Worm (Caenorhabditis elegans) whole organism, mixed stage, embryonic: Measurements from ENCODE around the gene nhr-88.

Experiments used
- lin-13 ChIP-seq: fragments of 150-350 bp; optimal IDR thresholded peaks from 2 replicates; lab custom pipeline; 2014; ENCODE audit warnings: missing biosample characterization, missing genetic modification characterization
- tbx-8 ChIP-seq: fragments of 200-800 bp; sonication (Bioruptor generic); optimal IDR thresholded peaks from 2 replicates; lab custom pipeline; 2018; ENCODE audit warnings: mild to moderate bottlenecking, missing genetic modification characterization, moderate library complexity, missing compliant biosample characterization
- unc-62 ChIP-seq: fragments of 150-350 bp; optimal IDR thresholded peaks from 2 replicates; lab custom pipeline; 2014; ENCODE audit warnings: missing biosample characterization, missing genetic modification reagents, missing genetic modification characterization

DNA sequence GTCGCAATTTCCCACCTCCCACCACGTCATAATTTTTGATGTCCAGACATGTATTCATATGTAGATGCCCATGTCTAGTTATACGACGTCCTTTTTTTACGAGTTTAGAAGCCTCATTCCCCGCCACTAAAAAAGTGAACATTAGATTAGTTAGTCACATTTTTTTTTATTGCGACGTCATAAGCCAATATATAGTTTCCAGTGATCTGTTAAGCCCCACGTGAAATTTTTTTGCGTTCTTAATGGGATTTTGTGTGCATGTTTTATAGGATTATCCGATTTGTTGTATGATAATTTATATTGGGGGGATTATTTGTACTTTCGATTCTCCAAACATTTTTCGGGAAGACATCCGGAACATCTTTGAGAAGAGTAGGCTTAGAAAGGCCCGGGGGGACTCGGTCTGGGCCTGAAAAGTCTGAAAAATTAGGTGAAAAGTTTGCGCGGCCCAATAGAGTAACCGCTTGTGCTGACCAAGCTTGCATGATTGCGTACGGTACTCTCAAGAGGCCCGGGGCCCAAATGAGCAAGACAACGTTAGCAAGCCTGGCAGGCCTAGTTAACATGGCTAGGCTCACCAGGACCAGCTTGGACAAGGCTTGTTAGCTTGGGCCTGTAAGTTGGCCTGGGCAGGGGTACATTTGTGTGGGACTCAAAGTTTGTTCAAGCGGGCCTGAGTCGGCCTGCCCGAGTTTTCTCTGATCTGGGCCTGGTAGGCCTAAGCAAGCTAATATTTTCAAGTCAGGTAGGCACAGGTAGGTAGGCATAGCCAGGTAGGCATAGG is 11.0 kb upstream of the nhr-88 start:
- TF ChIP-seq unc-62 (GFP tag; lab: Kevin White, UChicago) (no peak), lin-13 (tag; lab: Kevin White, UChicago) (no peak), tbx-8 (GFP tag; lab: Kevin White, UChicago) (no peak)
